Worm (Caenorhabditis elegans): Measurements from ENCODE around the gene F07G11.1.
"Not testable (repeated sequence)": the region's sequence is repeated elsewhere in the genome, so short reads cannot be mapped to it uniquely, and the experiment has no call there.

The F07G11.1 gene

DNA sequence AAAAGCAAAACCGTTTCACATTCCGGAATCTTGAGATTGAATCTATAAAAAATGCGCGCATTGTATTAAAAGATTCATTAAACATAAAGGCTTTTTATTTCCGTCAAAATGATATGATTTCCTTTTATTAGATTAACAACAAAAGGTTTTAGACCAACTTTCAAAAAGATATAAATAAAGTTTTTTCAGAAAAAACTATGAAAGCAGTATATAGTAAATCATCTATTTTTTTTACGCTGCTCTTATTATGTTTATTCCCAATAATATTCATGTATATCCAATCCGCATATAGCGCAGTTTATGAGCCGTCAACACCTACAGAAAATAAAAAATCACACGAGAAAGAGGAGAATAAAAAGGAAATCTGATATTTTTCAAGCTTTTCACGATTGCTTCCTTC is 2.7 kb upstream of the F07G11.1 start, which contains the start of gene F07G11.2:
Gene F07G11.2 (plus strand): TSS at position 301 of the 400 bp plus-strand sequence.
- TF ChIP-seq gmeb-2, ceh-48, che-1 (tag; optimal IDR thresholded peaks at IDR 0.05): not testable (repeated sequence)

DNA sequence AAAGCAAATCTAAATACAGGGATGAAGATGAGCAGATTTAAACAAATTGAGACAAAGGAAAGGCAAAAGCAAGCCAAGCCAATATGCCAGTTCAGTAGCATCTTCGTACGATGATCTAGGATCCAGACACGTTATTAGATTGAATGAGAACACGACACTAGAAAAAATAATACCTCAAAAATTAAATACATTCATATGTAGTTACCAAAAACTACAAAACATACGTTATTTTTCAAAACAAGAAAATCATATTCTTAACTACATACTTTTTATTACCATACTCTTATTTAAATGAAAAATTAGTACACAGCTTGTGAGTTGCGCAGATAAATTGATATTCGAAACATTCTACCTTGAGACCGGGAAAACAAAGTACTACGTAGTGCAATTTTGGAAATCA is 6.0 kb downstream of the F07G11.1 start, which contains the start of gene srx-6:
Gene srx-6 (minus strand): TSS at position 101 of the 400 bp plus-strand sequence.
- TF ChIP-seq ahr-1 (tag; optimal IDR thresholded peaks at IDR 0.05) (no peak), unc-86 (tag; optimal IDR thresholded peaks at IDR 0.05) (no peak), hlh-8 (tag; optimal IDR thresholded peaks at IDR 0.05) (no peak), ceh-34 (tag; optimal IDR thresholded peaks at IDR 0.05) (no peak), pat-9 (tag; optimal IDR thresholded peaks at IDR 0.05) (no peak), ama-1 (optimal IDR thresholded peaks at IDR 0.05) (no peak), sox-4 (tag; optimal IDR thresholded peaks at IDR 0.05) (no peak), dve-1 (tag; optimal IDR thresholded peaks at IDR 0.05) (no peak), ceh-6 (GFP tag; optimal IDR thresholded peaks at IDR 0.05) (no peak), Y22D7AL.16 (tag; optimal IDR thresholded peaks at IDR 0.05) (no peak), ceh-2 (tag; optimal IDR thresholded peaks at IDR 0.05) (no peak), sox-2 (GFP tag; IDR thresholded peaks at IDR 0.05) (no peak), nhr-232 (tag; optimal IDR thresholded peaks at IDR 0.05) (no peak), pqm-1 (tag; optimal IDR thresholded peaks at IDR 0.05) (no peak), unc-42 (tag; optimal IDR thresholded peaks at IDR 0.05) (no peak), ceh-22 (tag; optimal IDR thresholded peaks at IDR 0.05) (no peak), eyg-1 (tag; optimal IDR thresholded peaks at IDR 0.05) (no peak), K02D7.2 (tag; optimal IDR thresholded peaks at IDR 0.05) (no peak), zip-5 (tag; optimal IDR thresholded peaks at IDR 0.05) (no peak), pha-4 (tag; optimal IDR thresholded peaks at IDR 0.05) (no peak)

- no peak for TF ChIP-seq ceh-6 (GFP tag; optimal IDR thresholded peaks at IDR 0.05)
- no peak for TF ChIP-seq K09A11.1 (tag; optimal IDR thresholded peaks at IDR 0.05; ENCODE audit: insufficient read depth)
- no peak for TF ChIP-seq ceh-9 (tag; optimal IDR thresholded peaks at IDR 0.05)
- no peak for TF ChIP-seq F13H6.1 (tag; optimal IDR thresholded peaks at IDR 0.05)
- no peak for TF ChIP-seq ceh-24 (tag; optimal IDR thresholded peaks at IDR 0.05)
- TF ChIP-seq hlh-6 (tag; optimal IDR thresholded peaks at IDR 0.05): no peak
- TF ChIP-seq ceh-30 (tag; optimal IDR thresholded peaks at IDR 0.05): no peak
- no peak for TF ChIP-seq sdc-2 (tag; optimal IDR thresholded peaks at IDR 0.05)
- no peak for TF ChIP-seq ztf-16 (tag; optimal IDR thresholded peaks at IDR 0.05)
- TF ChIP-seq ceh-22 (tag; optimal IDR thresholded peaks at IDR 0.05): no peak
- no peak for TF ChIP-seq hlh-30 (tag; optimal IDR thresholded peaks at IDR 0.05; ENCODE audit: insufficient read depth)
- no peak for TF ChIP-seq dve-1 (tag; optimal IDR thresholded peaks at IDR 0.05)
- no peak for TF ChIP-seq lin-11 (tag; optimal IDR thresholded peaks at IDR 0.05)
- no peak for TF ChIP-seq sox-4 (tag; optimal IDR thresholded peaks at IDR 0.05)
- TF ChIP-seq nfya-1 (tag; optimal IDR thresholded peaks at IDR 0.05): no peak
- TF ChIP-seq nhr-232 (tag; optimal IDR thresholded peaks at IDR 0.05): no peak
Observed at ce11 chrV:7320909-7321308, 13.7 kb downstream of the F07G11.1 start, which contains the start of gene lmd-4. lmd-4 (minus strand) TSS chrV:7321009.

DNA sequence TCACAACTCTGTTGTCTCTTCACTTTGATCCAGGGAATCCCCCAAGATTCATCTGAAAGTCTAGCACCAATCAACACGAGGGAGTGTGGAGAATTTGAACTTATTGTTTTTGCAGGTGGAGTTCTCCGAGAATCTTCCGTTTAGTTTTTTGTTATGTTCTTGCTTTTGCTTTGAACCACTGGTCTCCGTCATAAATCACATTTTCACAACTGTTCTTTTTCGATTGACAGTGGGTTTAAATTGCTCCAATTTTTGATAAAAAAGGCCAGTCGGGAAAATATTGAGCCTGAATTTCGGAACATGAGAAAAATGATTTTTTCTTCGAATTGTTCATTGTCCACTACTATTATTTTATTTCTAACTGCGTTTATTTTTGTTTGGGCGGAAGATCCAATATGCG is 14.7 kb downstream of the F07G11.1 start, which contains the start of gene F10G2.10:
Gene F10G2.10 (plus strand): TSS at position 301 of the 400 bp plus-strand sequence.
- TF ChIP-seq T23F11.4 (GFP tag; optimal IDR thresholded peaks at IDR 0.05): no peak
- no peak for TF ChIP-seq pax-1 (tag; optimal IDR thresholded peaks at IDR 0.05)
- no peak for TF ChIP-seq mec-3 (tag; optimal IDR thresholded peaks at IDR 0.05; ENCODE audit: borderline replicate concordance)
- TF ChIP-seq odd-2 (tag; optimal IDR thresholded peaks at IDR 0.05): no peak
- no peak for TF ChIP-seq rnt-1 (tag; optimal IDR thresholded peaks at IDR 0.05)
- no peak for TF ChIP-seq F13H6.1 (tag; optimal IDR thresholded peaks at IDR 0.05)
- no peak for TF ChIP-seq sox-2 (GFP tag; IDR thresholded peaks at IDR 0.05)
- no peak for TF ChIP-seq tbx-2 (tag; optimal IDR thresholded peaks at IDR 0.05)
- TF ChIP-seq ztf-16 (tag; optimal IDR thresholded peaks at IDR 0.05): no peak
- TF ChIP-seq K02D7.2 (tag; optimal IDR thresholded peaks at IDR 0.05): no peak
- no peak for TF ChIP-seq ceh-24 (tag; optimal IDR thresholded peaks at IDR 0.05)
- no peak for TF ChIP-seq tbx-7 (tag; optimal IDR thresholded peaks at IDR 0.05)
- no peak for TF ChIP-seq sox-4 (tag; optimal IDR thresholded peaks at IDR 0.05)
- no peak for TF ChIP-seq ttx-3 (tag; optimal IDR thresholded peaks at IDR 0.05)
- no peak for TF ChIP-seq ets-4 (tag; optimal IDR thresholded peaks at IDR 0.05)
- TF ChIP-seq ceh-34 (tag; optimal IDR thresholded peaks at IDR 0.05): no peak
